Fruit fly (Drosophila melanogaster) whole organism, wandering third instar larva: ENCODE results near the gene Hrd3.

Experiments used
- Abd-B ChIP-seq: fragments of >200 bp; optimal IDR thresholded peaks from 2 replicates; lab custom pipeline; 2017; ENCODE audit warnings: missing biosample characterization, missing genetic modification characterization
- Dfd ChIP-seq: fragments of >200 bp; optimal IDR thresholded peaks from 2 replicates; lab custom pipeline; 2017; ENCODE audit warnings: missing biosample characterization, missing genetic modification characterization
- Dif ChIP-seq: fragments of 200-275, 200-300 bp; sonication (Bioruptor generic); optimal IDR thresholded peaks from 2 replicates; lab custom pipeline; 2018; ENCODE audit warnings: missing biosample characterization, missing genetic modification characterization; ENCODE audit not compliant: partially characterized antibody
- Hnf4 ChIP-seq: fragments of 200-800 bp; sonication (Bioruptor generic); optimal IDR thresholded peaks from 2 replicates; lab custom pipeline; 2016; ENCODE audit warnings: missing biosample characterization, mild to moderate bottlenecking, missing genetic modification characterization
- Hr78 ChIP-seq: fragments of >200 bp; optimal IDR thresholded peaks from 2 replicates; lab custom pipeline; 2017; ENCODE audit warnings: missing biosample characterization, missing genetic modification characterization
- Hr83 ChIP-seq: fragments of 200-300 bp; sonication (Bioruptor generic); optimal IDR thresholded peaks from 2 replicates; lab custom pipeline; 2016; ENCODE audit warnings: missing biosample characterization, mild to moderate bottlenecking, missing genetic modification characterization, moderate library complexity; ENCODE audit not compliant: poor library complexity, severe bottlenecking
- Mio ChIP-seq: sonication (Bioruptor generic); optimal IDR thresholded peaks from 2 replicates; lab custom pipeline; 2016; ENCODE audit warnings: missing biosample characterization, missing genetic modification characterization
- Myc ChIP-seq: fragments of >200 bp; optimal IDR thresholded peaks from 2 replicates; lab custom pipeline; 2017
- N ChIP-seq: fragments of >200 bp; optimal IDR thresholded peaks from 2 replicates; lab custom pipeline; 2018; ENCODE audit warnings: missing biosample characterization, missing external identifiers, missing genetic modification characterization
- OdsH ChIP-seq: fragments of 200-800 bp; sonication (Bioruptor generic); optimal IDR thresholded peaks from 2 replicates; lab custom pipeline; 2016; ENCODE audit warnings: missing biosample characterization, mild to moderate bottlenecking, missing genetic modification characterization
- Sp1 ChIP-seq: fragments of 200-800 bp; sonication (Bioruptor generic); optimal IDR thresholded peaks from 3 replicates; lab custom pipeline; 2019; ENCODE audit warnings: missing biosample characterization, mild to moderate bottlenecking, missing genetic modification characterization, moderate library complexity
- br ChIP-seq: fragments of 200-800 bp; sonication (Bioruptor generic); optimal IDR thresholded peaks from 2 replicates; lab custom pipeline; 2016; ENCODE audit warnings: missing biosample characterization, missing genetic modification characterization
- brk ChIP-seq: fragments of 200-800 bp; sonication (Bioruptor generic); optimal IDR thresholded peaks from 2 replicates; lab custom pipeline; 2016; ENCODE audit warnings: missing biosample characterization, mild to moderate bottlenecking, missing genetic modification characterization
- dmrt93B ChIP-seq: fragments of 200-800 bp; sonication (Bioruptor generic); optimal IDR thresholded peaks from 2 replicates; lab custom pipeline; 2018; ENCODE audit warnings: missing biosample characterization, mild to moderate bottlenecking, missing genetic modification characterization
- ey ChIP-seq: fragments of 200-800 bp; sonication (Bioruptor generic); optimal IDR thresholded peaks from 2 replicates; lab custom pipeline; 2016; ENCODE audit warnings: missing biosample characterization, missing genetic modification characterization
- h ChIP-seq: fragments of 200-800 bp; sonication (Bioruptor generic); optimal IDR thresholded peaks from 3 replicates; lab custom pipeline; 2016; ENCODE audit warnings: missing biosample characterization, mild to moderate bottlenecking, missing genetic modification characterization
- jim ChIP-seq: fragments of 175-275, 200-325 bp; sonication (Bioruptor generic); optimal IDR thresholded peaks from 2 replicates; lab custom pipeline; 2016; ENCODE audit warnings: missing biosample characterization, mild to moderate bottlenecking, missing genetic modification characterization
- lola ChIP-seq: fragments of >200 bp; optimal IDR thresholded peaks from 2 replicates; lab custom pipeline; 2017; ENCODE audit warnings: missing biosample characterization, missing genetic modification characterization
- pan ChIP-seq: fragments of >200 bp; optimal IDR thresholded peaks from 2 replicates; lab custom pipeline; 2017
- psq ChIP-seq: fragments of 200-800 bp; sonication (Bioruptor generic); optimal IDR thresholded peaks from 3 replicates; lab custom pipeline; 2017; ENCODE audit warnings: missing biosample characterization, mild to moderate bottlenecking, missing genetic modification characterization, moderate library complexity
- sv ChIP-seq: fragments of 200-800 bp; sonication (Bioruptor generic); optimal IDR thresholded peaks from 3 replicates; lab custom pipeline; 2016; ENCODE audit warnings: missing biosample characterization, missing genetic modification characterization
- tai ChIP-seq: sonication (Bioruptor generic); optimal IDR thresholded peaks from 2 replicates; lab custom pipeline; 2016; ENCODE audit warnings: missing biosample characterization, missing genetic modification characterization
- woc ChIP-seq: sonication (Bioruptor generic); optimal IDR thresholded peaks from 2 replicates; lab custom pipeline; 2016; ENCODE audit warnings: missing biosample characterization, mild to moderate bottlenecking, missing genetic modification characterization

The Hrd3 gene

DNA sequence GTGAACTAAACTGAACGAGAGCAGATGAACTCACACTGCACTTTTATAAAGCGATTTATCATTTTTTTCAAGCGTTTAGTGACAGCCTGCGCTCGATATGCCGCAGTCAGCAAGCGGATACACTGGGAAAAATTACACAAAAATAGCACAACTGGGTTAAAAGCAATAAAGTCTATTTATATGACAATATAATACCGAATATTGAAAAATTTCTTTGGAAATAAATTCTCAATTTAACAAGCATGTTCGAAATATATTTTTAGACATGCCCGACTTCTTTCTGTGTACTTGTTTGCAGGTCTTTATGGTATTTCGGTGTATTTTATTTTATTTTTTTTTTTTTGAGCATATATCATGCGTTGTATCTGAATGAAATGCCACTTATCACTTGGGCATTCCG, 44.5 kb downstream of the Hrd3 start (continued):
- TF ChIP-seq dmrt93B (GFP tag; lab: Kevin White, UChicago) (peak; percentile 75), lola (GFP tag; lab: Kevin White, UChicago) (no peak), Abd-B (GFP tag; lab: Kevin White, UChicago) (no peak), woc (peak; percentile 65)

DNA sequence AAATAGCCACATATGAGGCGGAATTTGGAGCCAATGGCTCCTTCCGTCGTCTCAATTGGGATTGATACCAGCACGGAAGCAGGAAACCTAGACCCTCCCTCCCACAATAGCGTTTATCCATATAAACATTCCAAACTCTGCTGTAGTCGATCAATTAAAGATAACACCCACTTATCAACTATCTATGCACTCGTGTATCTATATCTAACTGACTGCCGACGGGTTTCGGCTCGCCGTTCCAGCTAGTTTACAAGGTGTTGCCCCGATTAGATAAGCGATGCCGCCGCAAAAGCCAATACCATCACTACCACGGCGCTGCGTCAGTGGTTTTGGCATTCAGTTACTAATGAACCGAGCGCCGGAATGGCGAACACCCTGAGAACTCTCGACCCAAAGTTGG, 47.2 kb downstream of the Hrd3 start, which contains the start of gene CG10300:
Gene CG10300, plus strand, starts transcription at position 333 of the 400 bp plus-strand sequence.
- no peak for TF ChIP-seq Hr83
- TF ChIP-seq h (GFP tag; lab: Kevin White, UChicago) = no peak
- TF ChIP-seq br (GFP tag; lab: Kevin White, UChicago) = no peak
- no peak for TF ChIP-seq Abd-B (GFP tag; lab: Kevin White, UChicago)
- TF ChIP-seq Dif = no peak
- no peak for TF ChIP-seq Hr78 (GFP tag; lab: Kevin White, UChicago)
- no peak for TF ChIP-seq ey
- TF ChIP-seq psq (GFP tag; lab: Kevin White, UChicago) = no peak
- no peak for TF ChIP-seq brk (GFP tag; lab: Kevin White, UChicago)
- TF ChIP-seq tai (GFP tag; lab: Kevin White, UChicago) = no peak
- TF ChIP-seq Dfd (GFP tag; lab: Kevin White, UChicago) = no peak
- TF ChIP-seq Hnf4 (GFP tag; lab: Kevin White, UChicago) = no peak
- no peak for TF ChIP-seq sv
- no peak for TF ChIP-seq OdsH
- no peak for TF ChIP-seq Myc (lab: Kevin White, UChicago)
- TF ChIP-seq Sp1 (GFP tag; lab: Kevin White, UChicago) = no peak
- TF ChIP-seq jim (GFP tag; lab: Kevin White, UChicago) = no peak
- no peak for TF ChIP-seq pan (lab: Kevin White, UChicago)
- no peak for TF ChIP-seq Mio (GFP tag; lab: Kevin White, UChicago)

DNA sequence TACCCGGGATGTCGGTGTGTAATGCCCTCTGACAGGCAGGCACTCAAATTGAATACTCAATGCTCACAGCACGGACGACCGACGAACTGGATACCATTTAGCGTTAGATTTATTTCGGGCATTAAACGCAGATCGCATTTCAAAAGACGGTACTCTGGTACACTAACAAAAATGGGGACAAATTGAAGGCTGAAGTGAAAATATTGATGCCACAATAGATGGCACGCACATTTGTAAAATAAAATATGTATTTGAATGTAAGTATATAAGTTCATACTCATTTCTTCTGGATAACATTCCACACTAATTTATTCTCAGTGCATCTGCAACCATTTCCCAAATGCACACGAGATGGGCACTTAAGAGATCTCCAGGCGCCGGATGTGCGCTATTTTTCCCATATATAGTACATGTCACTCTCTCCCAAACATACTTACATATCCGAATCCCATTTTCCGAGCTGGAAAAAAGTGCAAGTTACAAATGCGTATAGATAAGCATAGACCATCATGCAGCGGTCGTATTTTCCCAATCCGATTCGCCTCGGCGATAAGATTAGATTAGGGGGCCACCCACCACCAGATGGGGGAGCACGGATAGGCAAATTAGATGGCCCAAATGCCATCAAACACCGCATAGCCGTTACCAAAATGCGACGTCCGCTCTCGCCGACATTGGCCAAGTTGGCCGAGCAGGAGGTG, 48.7 kb downstream of the Hrd3 start, which contains the start of gene CG10301:
Gene CG10301, plus strand, starts transcription at position 651 of the 701 bp plus-strand sequence.
- TF ChIP-seq N (no peak), sv (peak; percentile 35)
